Worm (Caenorhabditis elegans) whole organism, L2 larva: ENCODE data around the gene gob-1.

Experiments
- elt-1 ChIP-seq: fragments of 150-350 bp; optimal IDR thresholded peaks from 2 replicates; lab custom pipeline; 2014; ENCODE audit warnings: missing biosample characterization, missing genetic modification characterization
- skn-1 ChIP-seq: sonication (generic microtip); optimal IDR thresholded peaks from 2 replicates; lab custom pipeline; 2017; ENCODE audit warnings: missing biosample characterization, missing genetic modification characterization
- ztf-11 ChIP-seq: sonication (generic microtip); optimal IDR thresholded peaks from 2 replicates; lab custom pipeline; 2017; ENCODE audit warnings: missing biosample characterization, missing genetic modification characterization

- TF ChIP-seq elt-1 (tag; lab: Kevin White, UChicago) (no peak), ztf-11 (no peak), skn-1 (tag; lab: Kevin White, UChicago) (no peak)
Observed at ce11 chrX:15536017-15536416, 42.6 kb downstream of the gob-1 start.
